Worm (Caenorhabditis elegans) whole organism, L4 larva: Measurements from ENCODE around the gene vamp-8.

Experiments used
- F44E2.7 ChIP-seq: fragments of 200-800 bp; sonication (Bioruptor generic); IDR thresholded peaks from 2 replicates; pipeline ENCODE4 v2.1.2; 2022; ENCODE audit warnings: missing genetic modification characterization, missing compliant biosample characterization
- F49E8.2 ChIP-seq: sonication (generic microtip); optimal IDR thresholded peaks from 2 replicates; lab custom pipeline; 2016; ENCODE audit warnings: missing compliant biosample characterization, mild to moderate bottlenecking, missing genetic modification characterization, borderline replicate concordance
- T20F7.1 ChIP-seq: fragments of 200-800 bp; sonication (Bioruptor generic); optimal IDR thresholded peaks from 2 replicates; lab custom pipeline; 2018; ENCODE audit warnings: mild to moderate bottlenecking, missing genetic modification characterization, missing compliant biosample characterization
- Y5F2A.4 ChIP-seq: fragments of 200-800 bp; sonication (Bioruptor generic); optimal IDR thresholded peaks from 2 replicates; lab custom pipeline; 2018; ENCODE audit warnings: mild to moderate bottlenecking, missing genetic modification characterization, missing compliant biosample characterization
- ZK546.5 ChIP-seq, 2 experiments: sonication (generic microtip); optimal IDR thresholded peaks; 2 replicates each; lab custom pipeline; 2017; ENCODE audit warnings: missing biosample characterization in 2 of 2, missing genetic modification characterization in 2 of 2
- arid-1 ChIP-seq: fragments of 200-800 bp; sonication (Bioruptor generic); conservative IDR thresholded peaks from 2 replicates; pipeline ENCODE4 v1.3.6; 2022; ENCODE audit warnings: missing genetic modification reagents, missing genetic modification characterization, missing compliant biosample characterization
- ceh-32 ChIP-seq: sonication (generic microtip); optimal IDR thresholded peaks from 2 replicates; lab custom pipeline; 2016; ENCODE audit warnings: mild to moderate bottlenecking, missing genetic modification characterization, missing compliant biosample characterization; ENCODE audit not compliant: poor library complexity
- ceh-82 ChIP-seq: sonication (generic microtip); optimal IDR thresholded peaks from 2 replicates; lab custom pipeline; 2017; ENCODE audit warnings: missing biosample characterization, missing genetic modification characterization
- ces-1 ChIP-seq: fragments of 150-350 bp; sonication (generic microtip); optimal IDR thresholded peaks from 4 replicates; lab custom pipeline; 2014; ENCODE audit warnings: missing biosample characterization, missing genetic modification reagents, missing genetic modification characterization
- cey-2 ChIP-seq: sonication (generic microtip); optimal IDR thresholded peaks from 3 replicates; lab custom pipeline; 2017; ENCODE audit warnings: missing genetic modification characterization, mild to moderate bottlenecking, missing compliant biosample characterization, antibody characterized with exemption, borderline replicate concordance; ENCODE audit not compliant: insufficient read depth
- daf-12 ChIP-seq: fragments of 150-350 bp; optimal IDR thresholded peaks from 2 replicates; lab custom pipeline; 2014; ENCODE audit warnings: missing biosample characterization, missing genetic modification reagents, missing genetic modification characterization
- daf-16 ChIP-seq, 3 experiments: sonication (generic microtip); optimal IDR thresholded peaks; 2 replicates each; lab custom pipeline; 2016 to 2017; ENCODE audit warnings: missing genetic modification characterization in 3 of 3, missing genetic modification reagents in 3 of 3, mild to moderate bottlenecking in 2 of 3, missing compliant biosample characterization in 2 of 3, missing biosample characterization in 1 of 3, moderate library complexity in 1 of 3
- daf-19 ChIP-seq: fragments of 200-800 bp; sonication (Bioruptor generic); conservative IDR thresholded peaks from 2 replicates; pipeline ENCODE4 v1.3.6; 2022; ENCODE audit warnings: missing genetic modification characterization, missing compliant biosample characterization
- daf-8 ChIP-seq: fragments of 200-800 bp; sonication (Bioruptor generic); IDR thresholded peaks from 2 replicates; pipeline ENCODE4 v1.3.6; 2022; ENCODE audit warnings: missing genetic modification characterization, missing compliant biosample characterization
- dmd-6 ChIP-seq: fragments of 200-800 bp; sonication (Bioruptor generic); IDR thresholded peaks from 2 replicates; pipeline ENCODE4 v1.3.6; 2022; ENCODE audit warnings: missing genetic modification reagents, missing genetic modification characterization, missing compliant biosample characterization
- dmd-9 ChIP-seq: fragments of 200-800 bp; sonication (Bioruptor generic); IDR thresholded peaks from 2 replicates; pipeline ENCODE4 v1.3.6; 2022; ENCODE audit warnings: missing genetic modification reagents, missing genetic modification characterization, missing compliant biosample characterization
- dpl-1 ChIP-seq: fragments of 150-350 bp; optimal IDR thresholded peaks from 2 replicates; lab custom pipeline; 2014; ENCODE audit warnings: missing biosample characterization, missing genetic modification reagents, missing genetic modification characterization
- dve-1 ChIP-seq: sonication (generic microtip); optimal IDR thresholded peaks from 2 replicates; lab custom pipeline; 2017; ENCODE audit warnings: antibody characterized with exemption, mild to moderate bottlenecking, missing genetic modification characterization, missing compliant biosample characterization; ENCODE audit not compliant: insufficient read depth
- egl-43 ChIP-seq: fragments of 200-800 bp; sonication (Bioruptor generic); IDR thresholded peaks from 2 replicates; pipeline ENCODE4 v1.3.6; 2022; ENCODE audit warnings: missing genetic modification reagents, missing genetic modification characterization, missing compliant biosample characterization
- fkh-10 ChIP-seq: fragments of 150-350 bp; optimal IDR thresholded peaks from 2 replicates; lab custom pipeline; 2014; ENCODE audit warnings: missing biosample characterization, missing genetic modification reagents, missing genetic modification characterization
- hlh-30 ChIP-seq: sonication (generic microtip); optimal IDR thresholded peaks from 2 replicates; lab custom pipeline; 2017; ENCODE audit warnings: antibody characterized with exemption, mild to moderate bottlenecking, missing genetic modification characterization, missing compliant biosample characterization; ENCODE audit not compliant: insufficient read depth
- jun-1 ChIP-seq: fragments of 150-350 bp; optimal IDR thresholded peaks from 2 replicates; lab custom pipeline; 2014; ENCODE audit warnings: missing biosample characterization, missing genetic modification reagents, missing genetic modification characterization
- lim-7 ChIP-seq: fragments of 200-800 bp; sonication (Bioruptor generic); IDR thresholded peaks from 2 replicates; pipeline ENCODE4 v1.3.6; 2022; ENCODE audit warnings: missing genetic modification characterization, missing compliant biosample characterization
- lin-15B ChIP-seq: fragments of 150-350 bp; sonication (generic microtip); optimal IDR thresholded peaks from 3 replicates; lab custom pipeline; 2014; ENCODE audit warnings: missing biosample characterization, missing genetic modification characterization
- madf-5 ChIP-seq, 2 experiments: fragments of 200-800 bp; sonication (Bioruptor generic); IDR thresholded peaks; 2 replicates each; pipeline ENCODE4 v1.3.6; 2022; ENCODE audit warnings: missing compliant biosample characterization in 2 of 2, missing genetic modification characterization in 2 of 2
- mdt-29 ChIP-seq: fragments of 200-800 bp; sonication (Bioruptor generic); IDR thresholded peaks from 2 replicates; pipeline ENCODE4 v1.3.6; 2022; ENCODE audit warnings: missing genetic modification reagents, missing genetic modification characterization, missing compliant biosample characterization
- mep-1 ChIP-seq: fragments of 150-350 bp; sonication (generic microtip); optimal IDR thresholded peaks from 3 replicates; lab custom pipeline; 2014; ENCODE audit warnings: missing biosample characterization, missing genetic modification characterization
- nhr-111 ChIP-seq: fragments of 200-800 bp; sonication (Bioruptor generic); optimal IDR thresholded peaks from 2 replicates; lab custom pipeline; 2018; ENCODE audit warnings: mild to moderate bottlenecking, missing genetic modification characterization, missing compliant biosample characterization
- nhr-237 ChIP-seq: sonication (generic microtip); optimal IDR thresholded peaks from 2 replicates; lab custom pipeline; 2017; ENCODE audit warnings: missing biosample characterization, missing genetic modification characterization
- nhr-41 ChIP-seq: fragments of 200-800 bp; sonication (Bioruptor generic); IDR thresholded peaks from 2 replicates; pipeline ENCODE4 v1.3.6; 2022; ENCODE audit warnings: missing genetic modification reagents, missing genetic modification characterization, missing compliant biosample characterization
- nhr-42 ChIP-seq: fragments of 200-800 bp; sonication (Bioruptor generic); IDR thresholded peaks from 2 replicates; pipeline ENCODE4 v1.3.6; 2022; ENCODE audit warnings: missing genetic modification characterization, missing compliant biosample characterization
- nhr-48 ChIP-seq: sonication (generic microtip); optimal IDR thresholded peaks from 2 replicates; lab custom pipeline; 2016; ENCODE audit warnings: mild to moderate bottlenecking, missing genetic modification characterization, missing compliant biosample characterization
- nhr-76 ChIP-seq: fragments of 150-350 bp; optimal IDR thresholded peaks from 2 replicates; lab custom pipeline; 2014; ENCODE audit warnings: missing biosample characterization, missing genetic modification characterization
- nhr-77 ChIP-seq: fragments of 150-350 bp; optimal IDR thresholded peaks from 2 replicates; lab custom pipeline; 2014; ENCODE audit warnings: missing biosample characterization, missing genetic modification characterization
- pha-4 ChIP-seq, 2 experiments: fragments of 150-350 bp in 1 of 2; fragments of 200-800 bp in 1 of 2; sonication (Bioruptor generic) in 1 of 2; IDR thresholded peaks in 1 of 2; optimal IDR thresholded peaks in 1 of 2; 2 replicates each; pipeline versions ENCODE4 v1.3.6 to Lab custom; 2014 to 2022; ENCODE audit warnings: missing genetic modification characterization in 2 of 2, missing genetic modification reagents in 2 of 2, missing biosample characterization in 1 of 2, missing compliant biosample characterization in 1 of 2
- rbr-2 ChIP-seq: sonication (generic microtip); optimal IDR thresholded peaks from 2 replicates; lab custom pipeline; 2016; ENCODE audit warnings: missing genotype, missing genetic modification characterization, missing compliant biosample characterization
- snpc-1.2 ChIP-seq: fragments of 200-800 bp; sonication (Bioruptor generic); IDR thresholded peaks from 2 replicates; pipeline ENCODE4 v1.3.6; 2022; ENCODE audit warnings: missing genetic modification reagents, missing genetic modification characterization, missing compliant biosample characterization
- snpc-4 ChIP-seq: fragments of 150-350 bp; optimal IDR thresholded peaks from 2 replicates; lab custom pipeline; 2014; ENCODE audit warnings: missing biosample characterization, missing genetic modification characterization
- spr-3 ChIP-seq: fragments of 200-800 bp; sonication (Bioruptor generic); optimal IDR thresholded peaks from 2 replicates; lab custom pipeline; 2018; ENCODE audit warnings: mild to moderate bottlenecking, missing genetic modification characterization, missing compliant biosample characterization
- tra-1 ChIP-seq: fragments of 200-800 bp; sonication (Bioruptor generic); IDR thresholded peaks from 2 replicates; pipeline ENCODE4 v1.3.6; 2022; ENCODE audit warnings: missing genetic modification reagents, missing genetic modification characterization, missing compliant biosample characterization
- unc-130 ChIP-seq: sonication (generic microtip); optimal IDR thresholded peaks from 2 replicates; lab custom pipeline; 2016; ENCODE audit warnings: missing genetic modification reagents, missing genetic modification characterization, missing compliant biosample characterization
- zag-1 ChIP-seq: fragments of 150-350 bp; optimal IDR thresholded peaks from 2 replicates; lab custom pipeline; 2014; ENCODE audit warnings: missing biosample characterization, missing genetic modification characterization
- zfp-2 ChIP-seq: sonication (generic microtip); optimal IDR thresholded peaks from 2 replicates; lab custom pipeline; 2016; ENCODE audit warnings: mild to moderate bottlenecking, missing genetic modification characterization, missing compliant biosample characterization
- zip-11 ChIP-seq: fragments of 200-800 bp; sonication (Bioruptor generic); IDR thresholded peaks from 2 replicates; pipeline ENCODE4 v1.3.6; 2022; ENCODE audit warnings: missing genetic modification characterization, missing compliant biosample characterization
- zip-2 ChIP-seq: fragments of 150-350 bp; optimal IDR thresholded peaks from 2 replicates; lab custom pipeline; 2014; ENCODE audit warnings: missing biosample characterization, missing genetic modification characterization
- ztf-11 ChIP-seq: fragments of 150-350 bp; optimal IDR thresholded peaks from 2 replicates; lab custom pipeline; 2014; ENCODE audit warnings: missing biosample characterization, missing genetic modification characterization

vamp-8 gene

DNA sequence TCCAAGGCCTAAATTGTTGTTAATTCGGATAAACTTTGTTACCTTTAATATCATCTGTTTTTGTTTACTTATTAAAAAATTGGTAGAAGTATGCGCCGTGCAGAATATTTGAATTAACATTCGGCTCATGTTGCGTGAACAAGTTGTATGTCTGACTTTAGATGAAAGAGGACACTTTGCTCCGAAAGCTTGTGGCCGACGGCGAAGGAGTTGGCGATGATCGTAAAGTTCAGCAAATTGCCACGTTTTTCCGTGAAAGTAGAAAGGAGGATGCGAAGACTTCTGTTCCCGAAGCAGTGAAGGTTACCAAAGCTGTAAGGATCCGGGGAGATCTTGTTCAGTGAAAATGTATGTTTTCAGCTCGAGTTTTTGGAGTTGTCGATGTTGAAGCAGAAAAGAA is 17.6 kb upstream of the vamp-8 start, which contains the start of gene thoc-7 (continued):
- TF ChIP-seq F44E2.7 (GFP tag; lab: Robert Waterston, UW) (0 out of 2 replicates have a peak, but pooled peaks have one; percentile 65), daf-19 (GFP tag; lab: Robert Waterston, UW) (no peak), mdt-29 (GFP tag; lab: Robert Waterston, UW) (peak; percentile 60), dve-1 (tag; lab: Kevin White, UChicago) (no peak), nhr-41 (GFP tag; lab: Robert Waterston, UW) (no peak), daf-8 (GFP tag; lab: Robert Waterston, UW) (no peak), hlh-30 (no peak), cey-2 (tag; lab: Kevin White, UChicago) (no peak), nhr-76 (no peak), daf-16 (GFP tag; optimal IDR thresholded peaks at IDR 0.05; lab: Kevin White, UChicago) (no peak), daf-16 (tag; optimal IDR thresholded peaks at IDR 0.05; lab: Kevin White, UChicago) (peak; percentile 6), egl-43 (GFP tag; lab: Robert Waterston, UW) (0 out of 2 replicates have a peak, but pooled peaks have one; percentile 58), spr-3 (GFP tag; lab: Kevin White, UChicago) (peak; percentile 35), ZK546.5 (tag; optimal IDR thresholded peaks at IDR 0.05; lab: Kevin White, UChicago) (no peak), nhr-111 (GFP tag; lab: Kevin White, UChicago) (no peak), dmd-6 (no peak), T20F7.1 (GFP tag; lab: Kevin White, UChicago) (no peak), pha-4 (GFP tag; IDR thresholded peaks at IDR 0.05; lab: Robert Waterston, UW) (no peak), pha-4 (tag; optimal IDR thresholded peaks at IDR 0.05; lab: Kevin White, UChicago) (no peak), snpc-1.2 (peak; percentile 97), unc-130 (GFP tag; lab: Kevin White, UChicago) (no peak), nhr-77 (no peak), dpl-1 (GFP tag; lab: Kevin White, UChicago) (no peak), tra-1 (0 out of 2 replicates have a peak, but pooled peaks have one; percentile 58), madf-5 (GFP tag; IDR thresholded peaks at IDR 0.05; lab: Robert Waterston, UW) (no peak), daf-12 (tag; lab: Kevin White, UChicago) (no peak)
- TF ChIP-seq, all 104 proteins: peak for 18

ce11 chrIV:13881754-13882275 is 16.8 kb upstream of the vamp-8 start, which contains the start of gene rpl-29:
rpl-29 (plus strand) TSS chrIV:13882225.
- TF ChIP-seq fkh-10 (peak; percentile 72), nhr-76 (no peak), dpl-1 (GFP tag; lab: Kevin White, UChicago) (peak; percentile 80), ztf-11 (tag; lab: Kevin White, UChicago) (no peak), daf-8 (GFP tag; lab: Robert Waterston, UW) (no peak), ces-1 (no peak), zip-11 (GFP tag; lab: Robert Waterston, UW) (no peak), lim-7 (GFP tag; lab: Robert Waterston, UW) (no peak), jun-1 (tag; lab: Kevin White, UChicago) (no peak), dve-1 (tag; lab: Kevin White, UChicago) (peak; percentile 90), zip-2 (tag; lab: Kevin White, UChicago) (no peak), tra-1 (no peak), Y5F2A.4 (GFP tag; lab: Kevin White, UChicago) (no peak), snpc-4 (tag; lab: Kevin White, UChicago) (no peak), nhr-77 (peak; percentile 50), nhr-48 (no peak), rbr-2 (tag; lab: Kevin White, UChicago) (peak; percentile 70), arid-1 (peak; percentile 76), mep-1 (tag; lab: Kevin White, UChicago) (peak; percentile 91), F49E8.2 (tag; lab: Kevin White, UChicago) (peak; percentile 73), dmd-9 (GFP tag; lab: Robert Waterston, UW) (peak; percentile 56; the same call in 1 of the 2 replicates), nhr-111 (GFP tag; lab: Kevin White, UChicago) (no peak), nhr-42 (GFP tag; lab: Robert Waterston, UW) (0 out of 2 replicates have a peak, but pooled peaks have one; percentile 64), snpc-1.2 (peak; percentile 98), daf-19 (GFP tag; lab: Robert Waterston, UW) (no peak), zag-1 (no peak), daf-12 (tag; lab: Kevin White, UChicago) (no peak), lin-15B (tag; lab: Kevin White, UChicago) (no peak), nhr-237 (tag; lab: Kevin White, UChicago) (no peak), zfp-2 (tag; lab: Kevin White, UChicago) (no peak), ceh-82 (tag; lab: Kevin White, UChicago) (no peak), dmd-6 (peak; percentile 65), ceh-32 (tag; lab: Kevin White, UChicago) (no peak)
